Fruit fly (Drosophila melanogaster) whole organism: ENCODE results near the gene PolI.

Experiments
- CG8478 ChIP-seq: fragments of >200 bp; optimal IDR thresholded peaks from 2 replicates; lab custom pipeline; 2018; ENCODE audit warnings: inconsistent platforms
- Dll ChIP-seq: fragments of >200 bp; optimal IDR thresholded peaks from 2 replicates; lab custom pipeline; 2017
- pan ChIP-seq: fragments of >200 bp; optimal IDR thresholded peaks from 2 replicates; lab custom pipeline; 2017
- psq ChIP-seq: fragments of >200 bp; optimal IDR thresholded peaks from 2 replicates; lab custom pipeline; 2017
- usp ChIP-seq: fragments of >200 bp; optimal IDR thresholded peaks from 2 replicates; lab custom pipeline; 2017; ENCODE audit warnings: missing biosample characterization, missing genetic modification characterization, mixed read lengths

DNA sequence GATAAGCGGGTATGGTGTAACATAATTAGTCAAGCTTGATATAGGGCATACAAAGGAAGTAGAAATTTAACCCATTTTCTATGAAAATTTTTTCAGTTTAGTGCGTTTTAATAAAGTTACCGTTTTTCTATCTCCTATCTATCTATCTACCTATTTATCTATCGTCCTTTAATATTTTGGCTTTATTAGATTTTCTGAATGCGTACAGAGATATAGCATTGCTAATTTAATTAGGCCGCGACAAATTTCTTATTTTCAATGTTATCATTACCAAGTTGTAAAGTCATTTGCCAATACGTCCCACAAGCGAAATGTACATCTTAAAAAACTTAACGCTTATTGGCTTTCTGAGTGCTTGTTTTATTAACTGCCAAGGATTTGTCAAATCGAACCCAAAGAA, 14.8 kb downstream of the PolI start, which contains the start of gene CG15864:
- TF ChIP-seq pan (no peak), usp (GFP tag; lab: Kevin White, UChicago) (no peak), Dll (lab: Kevin White, UChicago) (no peak), psq (lab: Kevin White, UChicago) (no peak), CG8478 (lab: Kevin White, UChicago) (no peak)
